Worm (Caenorhabditis elegans) whole organism, L1 larva: Measurements from ENCODE around the gene Y116A8A.7.
A peak's percentile ranks its signal among the peaks of the same experiment; 100 is the strongest.

Experiments
- C04F5.9 ChIP-seq: sonication (generic microtip); optimal IDR thresholded peaks from 2 replicates; lab custom pipeline; 2016; ENCODE audit warnings: missing genetic modification characterization, missing compliant biosample characterization
- C34B4.2 ChIP-seq: sonication (generic microtip); optimal IDR thresholded peaks from 2 replicates; lab custom pipeline; 2017; ENCODE audit warnings: mild to moderate bottlenecking, missing genetic modification characterization, missing compliant biosample characterization
- F16B12.6 ChIP-seq: fragments of 150-350 bp; optimal IDR thresholded peaks from 2 replicates; lab custom pipeline; 2014; ENCODE audit warnings: missing biosample characterization, missing genetic modification characterization
- aha-1 ChIP-seq: fragments of 150-350 bp; optimal IDR thresholded peaks from 2 replicates; lab custom pipeline; 2014; ENCODE audit warnings: missing biosample characterization, missing genetic modification characterization
- aly-2 ChIP-seq: fragments of 150-350 bp; optimal IDR thresholded peaks from 2 replicates; lab custom pipeline; 2014; ENCODE audit warnings: missing biosample characterization, missing genetic modification characterization
- ama-1 ChIP-seq: fragments of 150-350 bp; optimal IDR thresholded peaks from 2 replicates; lab custom pipeline; 2014
- blmp-1 ChIP-seq: fragments of 150-350 bp; optimal IDR thresholded peaks from 2 replicates; lab custom pipeline; 2014; ENCODE audit warnings: missing biosample characterization, missing genetic modification characterization
- ceh-8 ChIP-seq: fragments of 200-800 bp; sonication (Bioruptor generic); optimal IDR thresholded peaks from 2 replicates; lab custom pipeline; 2018; ENCODE audit warnings: mild to moderate bottlenecking, missing genetic modification characterization, moderate library complexity, missing compliant biosample characterization
- ceh-82 ChIP-seq, 3 experiments: fragments of 150-350 bp in 1 of 3; sonication (generic microtip) in 2 of 3; optimal IDR thresholded peaks; 2 replicates each; lab custom pipeline; 2014 to 2017; ENCODE audit warnings: missing biosample characterization in 3 of 3, missing genetic modification characterization in 3 of 3
- ceh-88 ChIP-seq: fragments of 200-800 bp; sonication (Bioruptor generic); IDR thresholded peaks from 2 replicates; pipeline ENCODE4 v1.3.6; 2022; ENCODE audit warnings: missing genetic modification characterization, missing compliant biosample characterization
- ceh-90 ChIP-seq: sonication (generic microtip); optimal IDR thresholded peaks from 2 replicates; lab custom pipeline; 2016; ENCODE audit warnings: missing genetic modification characterization, missing compliant biosample characterization
- ces-1 ChIP-seq: fragments of 150-350 bp; optimal IDR thresholded peaks from 2 replicates; lab custom pipeline; 2014; ENCODE audit warnings: missing biosample characterization, missing genetic modification reagents, missing genetic modification characterization
- dsc-1 ChIP-seq: sonication (generic microtip); optimal IDR thresholded peaks from 2 replicates; lab custom pipeline; 2016; ENCODE audit warnings: mild to moderate bottlenecking, missing genetic modification characterization, missing compliant biosample characterization
- efl-3 ChIP-seq: fragments of 200-800 bp; sonication (Bioruptor generic); optimal IDR thresholded peaks from 2 replicates; lab custom pipeline; 2018; ENCODE audit warnings: mild to moderate bottlenecking, missing genetic modification characterization, missing compliant biosample characterization
- egl-13 ChIP-seq: sonication (generic microtip); optimal IDR thresholded peaks from 2 replicates; lab custom pipeline; 2016; ENCODE audit warnings: missing genotype, missing genetic modification reagents, missing genetic modification characterization, missing compliant biosample characterization
- egl-27 ChIP-seq, 2 experiments: fragments of 150-350 bp in 1 of 2; sonication (generic microtip); optimal IDR thresholded peaks; 3 replicates each; lab custom pipeline; 2017 to 2018; ENCODE audit warnings: missing biosample characterization in 2 of 2, missing genetic modification characterization in 2 of 2, missing genetic modification reagents in 2 of 2
- elt-2 ChIP-seq: sonication (generic microtip); optimal IDR thresholded peaks from 2 replicates; lab custom pipeline; 2016; ENCODE audit warnings: missing genetic modification characterization, mild to moderate bottlenecking, inconsistent platforms, missing compliant biosample characterization, missing genetic modification reagents
- ets-5 ChIP-seq: fragments of 200-800 bp; sonication (Bioruptor generic); IDR thresholded peaks from 2 replicates; pipeline ENCODE4 v1.3.6; 2022; ENCODE audit warnings: missing genetic modification characterization, missing compliant biosample characterization
- fkh-10 ChIP-seq: sonication (generic microtip); optimal IDR thresholded peaks from 2 replicates; lab custom pipeline; 2017; ENCODE audit warnings: missing biosample characterization, missing genetic modification reagents, missing genetic modification characterization
- fkh-4 ChIP-seq: sonication (generic microtip); optimal IDR thresholded peaks from 2 replicates; lab custom pipeline; 2016; ENCODE audit warnings: missing compliant biosample characterization, missing genetic modification characterization, borderline replicate concordance
- fkh-8 ChIP-seq: sonication (generic microtip); optimal IDR thresholded peaks from 2 replicates; lab custom pipeline; 2016; ENCODE audit warnings: mild to moderate bottlenecking, missing genetic modification characterization, missing compliant biosample characterization
- isw-1 ChIP-seq: fragments of 200-800 bp; sonication (Bioruptor generic); IDR thresholded peaks from 2 replicates; pipeline ENCODE4 v1.3.6; 2022; ENCODE audit warnings: missing genetic modification characterization, missing compliant biosample characterization
- lin-13 ChIP-seq: fragments of 150-350 bp; optimal IDR thresholded peaks from 2 replicates; lab custom pipeline; 2014; ENCODE audit warnings: missing biosample characterization, missing genetic modification reagents, missing genetic modification characterization
- lin-14 ChIP-seq: fragments of 200-800 bp; sonication (Bioruptor generic); optimal IDR thresholded peaks from 2 replicates; lab custom pipeline; 2018; ENCODE audit warnings: mild to moderate bottlenecking, missing genetic modification characterization, moderate library complexity, missing compliant biosample characterization
- lir-3 ChIP-seq: sonication (generic microtip); optimal IDR thresholded peaks from 2 replicates; lab custom pipeline; 2016; ENCODE audit warnings: mild to moderate bottlenecking, missing genetic modification characterization, moderate library complexity, missing compliant biosample characterization; ENCODE audit not compliant: poor library complexity
- lsy-2 ChIP-seq, 2 experiments: fragments of 150-350 bp; optimal IDR thresholded peaks; 2 replicates each; lab custom pipeline; 2014; ENCODE audit warnings: missing biosample characterization in 2 of 2, missing genetic modification characterization in 2 of 2
- mab-9 ChIP-seq: fragments of 200-800 bp; sonication (Bioruptor generic); IDR thresholded peaks from 2 replicates; pipeline ENCODE4 v1.3.6; 2022; ENCODE audit warnings: missing genetic modification reagents, missing genetic modification characterization, missing compliant biosample characterization
- mdl-1 ChIP-seq, 2 experiments: fragments of 150-350 bp; optimal IDR thresholded peaks; 2 replicates each; lab custom pipeline; 2014 to 2017; ENCODE audit warnings: missing biosample characterization in 2 of 2, missing genetic modification characterization in 2 of 2, inconsistent platforms in 1 of 2
- mep-1 ChIP-seq: fragments of 150-350 bp; optimal IDR thresholded peaks from 2 replicates; lab custom pipeline; 2014; ENCODE audit warnings: missing biosample characterization, missing genetic modification characterization
- nhr-12 ChIP-seq: sonication (generic microtip); optimal IDR thresholded peaks from 2 replicates; lab custom pipeline; 2017; ENCODE audit warnings: missing biosample characterization, missing genetic modification characterization
- nhr-19 ChIP-seq: fragments of 200-800 bp; sonication (Bioruptor generic); conservative IDR thresholded peaks from 2 replicates; pipeline ENCODE4 v1.3.6; 2022; ENCODE audit warnings: missing genetic modification characterization, missing compliant biosample characterization
- nhr-237 ChIP-seq: fragments of 150-350 bp; optimal IDR thresholded peaks from 2 replicates; lab custom pipeline; 2014; ENCODE audit warnings: missing biosample characterization, missing genetic modification characterization
- nhr-28 ChIP-seq: fragments of 150-350 bp; optimal IDR thresholded peaks from 2 replicates; lab custom pipeline; 2014; ENCODE audit warnings: missing biosample characterization, missing genetic modification characterization
- nhr-47 ChIP-seq: sonication (generic microtip); optimal IDR thresholded peaks from 2 replicates; lab custom pipeline; 2016; ENCODE audit warnings: mild to moderate bottlenecking, missing genetic modification characterization, moderate library complexity, missing compliant biosample characterization
- nhr-71 ChIP-seq: sonication (generic microtip); optimal IDR thresholded peaks from 2 replicates; lab custom pipeline; 2016; ENCODE audit warnings: mild to moderate bottlenecking, missing genetic modification characterization, moderate library complexity, missing compliant biosample characterization
- nhr-77 ChIP-seq: fragments of 150-350 bp; optimal IDR thresholded peaks from 2 replicates; lab custom pipeline; 2014; ENCODE audit warnings: missing biosample characterization, missing genetic modification characterization
- rnt-1 ChIP-seq: sonication (generic microtip); optimal IDR thresholded peaks from 2 replicates; lab custom pipeline; 2016; ENCODE audit warnings: mild to moderate bottlenecking, missing genetic modification characterization, moderate library complexity, missing compliant biosample characterization
- skn-1 ChIP-seq: fragments of 150-350 bp; optimal IDR thresholded peaks from 2 replicates; lab custom pipeline; 2014; ENCODE audit warnings: missing biosample characterization, missing genetic modification characterization
- snpc-4 ChIP-seq: fragments of 150-350 bp; optimal IDR thresholded peaks from 2 replicates; lab custom pipeline; 2014; ENCODE audit warnings: missing biosample characterization, missing genetic modification characterization
- snu-23 ChIP-seq: sonication (generic microtip); optimal IDR thresholded peaks from 2 replicates; lab custom pipeline; 2016; ENCODE audit warnings: missing genetic modification characterization, missing compliant biosample characterization
- sox-4 ChIP-seq: sonication (generic microtip); optimal IDR thresholded peaks from 2 replicates; lab custom pipeline; 2016; ENCODE audit warnings: missing genetic modification characterization, missing compliant biosample characterization
- sup-37 ChIP-seq: fragments of 200-800 bp; sonication (Bioruptor generic); optimal IDR thresholded peaks from 2 replicates; lab custom pipeline; 2018; ENCODE audit warnings: mild to moderate bottlenecking, missing genetic modification characterization, missing compliant biosample characterization
- unc-30 ChIP-seq: sonication (generic microtip); optimal IDR thresholded peaks from 2 replicates; lab custom pipeline; 2017; ENCODE audit warnings: missing biosample characterization, missing genetic modification characterization
- unc-86 ChIP-seq: sonication (generic microtip); optimal IDR thresholded peaks from 2 replicates; lab custom pipeline; 2016; ENCODE audit warnings: missing genetic modification characterization, missing compliant biosample characterization
- vab-15 ChIP-seq: sonication (generic microtip); optimal IDR thresholded peaks from 2 replicates; lab custom pipeline; 2017; ENCODE audit warnings: missing genotype, mild to moderate bottlenecking, missing genetic modification characterization, missing compliant biosample characterization
- zag-1 ChIP-seq: fragments of 150-350 bp; optimal IDR thresholded peaks from 2 replicates; lab custom pipeline; 2014; ENCODE audit warnings: missing biosample characterization, missing genetic modification characterization
- ztf-11 ChIP-seq, 2 experiments: sonication (generic microtip); optimal IDR thresholded peaks; 2 replicates each; lab custom pipeline; 2016 to 2017; ENCODE audit warnings: missing genetic modification characterization in 2 of 2, missing biosample characterization in 1 of 2, missing compliant biosample characterization in 1 of 2

The Y116A8A.7 gene

DNA sequence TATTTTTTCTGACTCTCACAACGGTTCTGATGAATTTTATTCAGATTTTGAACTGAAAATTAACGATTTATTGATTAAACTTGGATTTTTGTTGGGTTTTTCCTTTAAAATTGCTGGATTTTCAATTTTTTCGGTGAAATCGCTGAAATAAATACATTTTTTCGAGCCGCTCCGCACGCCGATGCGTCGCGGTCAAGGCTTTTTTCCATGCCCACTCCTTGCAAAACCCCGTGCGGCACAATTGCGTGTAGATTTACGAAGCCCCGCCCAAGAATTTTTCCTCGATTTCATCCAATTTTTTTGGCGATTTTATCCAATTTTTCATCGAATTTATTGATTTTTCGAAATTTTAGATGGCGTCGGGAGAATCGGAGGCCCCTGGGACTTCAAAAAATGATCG lies 35.5 kb downstream of the Y116A8A.7 start, which contains the start of gene gtsf-1 (continued):
- TF ChIP-seq ets-5 = no peak
- TF ChIP-seq ceh-90 (tag; lab: Kevin White, UChicago) = no peak
- TF ChIP-seq fkh-10 (GFP tag; lab: Kevin White, UChicago) = peak; percentile 38
- no peak for TF ChIP-seq ceh-8 (GFP tag; lab: Kevin White, UChicago)
- TF ChIP-seq mdl-1 (tag; optimal IDR thresholded peaks at IDR 0.05; lab: Kevin White, UChicago) = peak in 1 of 2 experiments; percentile 7
- TF ChIP-seq nhr-77 (tag; lab: Kevin White, UChicago) = peak; percentile 47
- TF ChIP-seq ama-1 (lab: Kevin White, UChicago) = no peak
- TF ChIP-seq dsc-1 (tag; lab: Kevin White, UChicago) = peak; percentile 69
- no peak for TF ChIP-seq efl-3 (GFP tag; lab: Kevin White, UChicago)
- no peak for TF ChIP-seq ceh-88 (GFP tag; lab: Robert Waterston, UW)
- peak; percentile 81 for TF ChIP-seq nhr-47 (tag; lab: Kevin White, UChicago)
- TF ChIP-seq nhr-28 = no peak
- TF ChIP-seq lin-13 (GFP tag; lab: Kevin White, UChicago) = peak; percentile 71
- no peak for TF ChIP-seq sup-37 (GFP tag; lab: Kevin White, UChicago)
- peak; percentile 83 to 91 (median 83) for TF ChIP-seq ceh-82 (tag; optimal IDR thresholded peaks at IDR 0.05; lab: Kevin White, UChicago)
- peak; percentile 20 for TF ChIP-seq elt-2 (tag; lab: Kevin White, UChicago)
- peak; percentile 77 to 87 for TF ChIP-seq lsy-2 (tag; optimal IDR thresholded peaks at IDR 0.05; lab: Kevin White, UChicago)
- peak; percentile 85 for TF ChIP-seq nhr-71 (tag; lab: Kevin White, UChicago)
- no peak for TF ChIP-seq zag-1
- TF ChIP-seq mep-1 = peak; percentile 51
- no peak for TF ChIP-seq fkh-4 (tag; lab: Kevin White, UChicago)
- no peak for TF ChIP-seq mab-9 (GFP tag; lab: Robert Waterston, UW)
- no peak for TF ChIP-seq unc-30
- TF ChIP-seq fkh-8 = peak; percentile 74
- TF ChIP-seq egl-27 (tag; optimal IDR thresholded peaks at IDR 0.05; lab: Kevin White, UChicago) = no peak
- peak; percentile 70 for TF ChIP-seq nhr-19
- peak; percentile 26 for TF ChIP-seq sox-4 (tag; lab: Kevin White, UChicago)
- TF ChIP-seq isw-1 (GFP tag; lab: Robert Waterston, UW) = peak; percentile 83
- TF ChIP-seq C34B4.2 (tag; lab: Kevin White, UChicago) = no peak
- no peak for TF ChIP-seq nhr-12
- TF ChIP-seq snu-23 (GFP tag; lab: Kevin White, UChicago) = peak; percentile 86
- TF ChIP-seq ztf-11 (tag; optimal IDR thresholded peaks at IDR 0.05; lab: Kevin White, UChicago) = peak in 1 of 2 experiments; percentile 44
- TF ChIP-seq aha-1 = no peak
- TF ChIP-seq F16B12.6 (tag; lab: Kevin White, UChicago) = peak; percentile 64
- no peak for TF ChIP-seq lin-14 (GFP tag; lab: Kevin White, UChicago)
- peak; percentile 61 for TF ChIP-seq unc-86 (tag; lab: Kevin White, UChicago)
- TF ChIP-seq C04F5.9 (tag; lab: Kevin White, UChicago) = no peak
- no peak for TF ChIP-seq vab-15 (tag; lab: Kevin White, UChicago)
- no peak for TF ChIP-seq egl-13 (tag; lab: Kevin White, UChicago)
- no peak for TF ChIP-seq lir-3
- TF ChIP-seq nhr-237 (tag; lab: Kevin White, UChicago) = no peak
- no peak for TF ChIP-seq ces-1
- TF ChIP-seq skn-1 (tag; lab: Kevin White, UChicago) = peak; percentile 86
- TF ChIP-seq rnt-1 (tag; lab: Kevin White, UChicago) = peak; percentile 92
- no peak for TF ChIP-seq snpc-4 (tag; lab: Kevin White, UChicago)
- TF ChIP-seq blmp-1 (tag; lab: Kevin White, UChicago) = peak; percentile 49
- no peak for TF ChIP-seq aly-2 (tag; lab: Kevin White, UChicago)
